Worm (Caenorhabditis elegans) whole organism, L3 larva: ENCODE measurements around the gene Y6E2A.5.

ENCODE experiments used
- fos-1 ChIP-seq: fragments of 150-350 bp; optimal IDR thresholded peaks from 2 replicates; lab custom pipeline; 2014; ENCODE audit warnings: missing biosample characterization, missing genetic modification characterization
- skn-1 ChIP-seq: fragments of 150-350 bp; optimal IDR thresholded peaks from 2 replicates; lab custom pipeline; 2014; ENCODE audit warnings: missing biosample characterization, missing genetic modification characterization

DNA sequence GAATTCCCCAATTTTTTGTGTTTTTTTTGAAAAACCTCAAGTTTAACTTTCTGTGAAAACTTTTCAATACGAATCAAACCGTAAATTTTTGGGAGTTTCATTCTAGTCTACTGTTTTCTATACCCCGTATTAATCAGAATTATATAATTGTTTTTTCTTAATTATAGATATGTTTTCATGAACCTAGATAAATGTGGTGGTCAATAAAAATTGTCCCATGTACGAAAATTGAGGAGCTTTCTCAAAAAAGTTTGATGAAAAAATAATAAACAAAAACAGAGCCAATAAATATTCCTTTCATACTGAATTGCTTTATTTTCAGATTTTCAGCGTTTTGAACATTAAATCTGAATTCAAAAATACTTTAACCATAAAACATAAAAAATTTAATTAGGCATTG lies 8.1 kb downstream of the Y6E2A.5 start, which contains the start of gene Y6E2A.1:
- TF ChIP-seq fos-1 (tag; lab: Kevin White, UChicago) (no peak), skn-1 (no peak)
